Worm (Caenorhabditis elegans): Measurements from ENCODE around the gene fbxa-219.

Gene fbxa-219

ce11 chrIII:2313985-2314494 lies 22.8 kb downstream of the fbxa-219 start, which contains the start of the genes fbxa-66 and iffb-1 (continued):
- no peak for TF ChIP-seq lsy-27 (tag; optimal IDR thresholded peaks at IDR 0.05; ENCODE audit: borderline replicate concordance, insufficient read depth)
- TF ChIP-seq F33H1.4 (GFP tag; IDR thresholded peaks at IDR 0.05): no peak
- TF ChIP-seq ztf-28 (GFP tag; IDR thresholded peaks at IDR 0.05): no peak
- TF ChIP-seq snpc-1.3 (tag; optimal IDR thresholded peaks at IDR 0.05; ENCODE audit: insufficient read depth): no peak

DNA sequence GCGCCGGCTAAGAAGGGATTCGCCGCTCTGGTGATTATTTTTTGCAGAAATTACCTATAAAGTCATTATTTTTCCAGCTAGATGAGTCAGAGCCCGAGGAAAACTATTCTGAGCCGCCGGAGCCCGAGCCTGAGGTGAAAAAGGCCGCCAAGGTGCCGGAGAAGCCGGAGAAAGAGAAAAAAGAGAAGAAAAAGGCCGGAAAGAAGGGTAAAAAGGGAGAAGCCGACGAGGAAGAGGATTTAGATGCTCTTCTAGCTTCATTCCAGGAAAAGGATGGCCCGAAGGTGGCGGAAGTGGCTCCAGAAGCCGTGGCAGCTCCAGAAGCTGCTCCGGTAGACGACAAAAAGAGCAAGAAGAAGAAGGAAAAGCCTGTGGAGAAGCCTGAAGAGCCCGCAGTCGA lies 23.5 kb downstream of the fbxa-219 start:
- TF ChIP-seq nhr-179 (tag; optimal IDR thresholded peaks at IDR 0.05) (no peak), die-1 (tag; optimal IDR thresholded peaks at IDR 0.05) (no peak), egrh-3 (GFP tag; IDR thresholded peaks at IDR 0.05) (peak; percentile 63), ets-4 (GFP tag; optimal IDR thresholded peaks at IDR 0.05) (no peak), nhr-27 (tag; optimal IDR thresholded peaks at IDR 0.05) (no peak), zfh-2 (GFP tag; conservative IDR thresholded peaks at IDR 0.05) (peak; percentile 78)

ce11 chrIII:2316439-2316838 lies 25.2 kb downstream of the fbxa-219 start:
- TF ChIP-seq mes-4 (tag; optimal IDR thresholded peaks at IDR 0.05) (no peak), egrh-3 (GFP tag; IDR thresholded peaks at IDR 0.05) (peak; percentile 68; the same call in 1 of the 2 replicates)

- TF ChIP-seq lsl-1 (GFP tag; optimal IDR thresholded peaks at IDR 0.05): no peak
- TF ChIP-seq attf-6 (GFP tag; IDR thresholded peaks at IDR 0.05): no peak
- TF ChIP-seq egrh-3 (GFP tag; IDR thresholded peaks at IDR 0.05): no peak
- no peak for TF ChIP-seq B0019.2 (GFP tag; conservative IDR thresholded peaks at IDR 0.05)
- TF ChIP-seq zim-3 (tag; optimal IDR thresholded peaks at IDR 0.05): no peak
Observed at ce11 chrIII:2324703-2325102, 33.5 kb downstream of the fbxa-219 start.

DNA sequence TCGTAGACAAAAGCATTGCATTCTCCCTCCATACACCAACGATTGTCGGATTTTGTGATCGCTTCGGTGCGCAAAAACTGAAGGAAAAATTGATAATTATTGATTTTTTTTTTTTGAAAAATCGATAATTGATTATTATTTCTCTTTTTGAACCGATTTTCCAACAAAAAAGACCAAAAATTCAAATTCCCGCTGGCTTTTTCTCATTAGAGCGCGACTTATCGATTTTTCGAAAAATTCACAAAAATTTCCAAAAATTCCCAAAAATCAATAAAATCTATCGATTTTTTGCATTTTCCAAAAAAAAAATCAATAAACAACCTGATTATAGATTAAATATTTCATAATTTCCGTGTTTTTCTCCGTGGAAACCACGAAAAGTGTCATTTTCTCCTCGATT lies 37.4 kb downstream of the fbxa-219 start:
- TF ChIP-seq C17E4.6 (GFP tag; IDR thresholded peaks at IDR 0.05): no peak
- no peak for TF ChIP-seq K11D2.4 (GFP tag; IDR thresholded peaks at IDR 0.05)

DNA sequence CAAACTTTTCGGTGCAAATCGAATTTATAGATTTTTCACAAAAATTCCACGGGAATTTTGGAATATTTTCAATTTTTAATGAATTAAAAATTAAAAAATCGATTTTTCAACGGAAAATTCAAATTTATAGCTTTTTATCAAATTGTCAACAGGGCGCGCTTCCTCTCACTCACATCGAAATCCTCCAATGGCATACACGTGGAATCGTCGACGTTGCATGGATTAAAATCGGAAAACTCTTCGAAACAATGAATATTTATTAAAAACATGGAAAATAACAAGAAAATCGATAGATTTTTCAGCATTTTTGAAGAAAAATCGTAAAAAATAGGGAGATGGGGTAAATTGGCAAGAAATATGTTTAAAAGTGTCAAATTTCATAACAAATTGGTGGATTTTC lies 38.1 kb downstream of the fbxa-219 start, which contains the start of gene Y54F10BM.12:
TSS of gene Y54F10BM.12 (minus strand) at position 344 of the 400 bp plus-strand sequence.
- TF ChIP-seq attf-3 (GFP tag; conservative IDR thresholded peaks at IDR 0.05) (no peak), ceh-58 (GFP tag; IDR thresholded peaks at IDR 0.05) (no peak), athp-1 (tag; optimal IDR thresholded peaks at IDR 0.05) (no peak)

DNA sequence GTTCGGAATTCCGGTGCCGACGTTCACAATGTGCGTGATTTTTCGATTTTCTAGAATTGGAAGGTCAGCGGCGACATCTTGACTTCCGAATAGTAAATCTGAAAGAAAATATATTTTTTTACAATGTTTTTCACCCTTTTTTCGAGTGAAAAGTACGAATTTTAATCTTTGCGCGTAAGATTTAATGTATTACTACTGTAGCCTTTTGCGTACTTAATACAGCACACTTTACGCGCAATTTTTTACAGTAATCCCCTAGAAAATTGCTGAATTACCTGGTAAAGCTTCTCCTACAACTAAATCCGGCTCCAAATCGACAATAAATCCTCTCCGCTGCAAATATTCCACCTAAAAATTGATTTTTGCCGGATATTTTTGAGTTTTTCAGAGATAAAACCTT lies 39.2 kb downstream of the fbxa-219 start:
- TF ChIP-seq efl-1 (GFP tag; optimal IDR thresholded peaks at IDR 0.05) (no peak), ceh-40 (GFP tag; IDR thresholded peaks at IDR 0.05) (no peak), mcd-1 (GFP tag; IDR thresholded peaks at IDR 0.05) (peak; percentile 29; the same call in 1 of the 2 replicates), chd-7 (tag; optimal IDR thresholded peaks at IDR 0.05) (no peak), lsl-1 (GFP tag; optimal IDR thresholded peaks at IDR 0.05) (peak; percentile 77), madf-6 (GFP tag; IDR thresholded peaks at IDR 0.05) (peak; percentile 12; the same call in 1 of the 2 replicates), hmg-20 (GFP tag; IDR thresholded peaks at IDR 0.05) (no peak), athp-1 (tag; optimal IDR thresholded peaks at IDR 0.05) (no peak), rcor-1 (GFP tag; IDR thresholded peaks at IDR 0.05) (no peak), Y56A3A.18 (GFP tag; IDR thresholded peaks at IDR 0.05) (no peak), mel-28 (tag; optimal IDR thresholded peaks at IDR 0.05; ENCODE audit: borderline replicate concordance) (no peak), F33H1.4 (GFP tag; IDR thresholded peaks at IDR 0.05) (peak; percentile 27; the same call in 1 of the 2 replicates), F57C9.4 (tag; optimal IDR thresholded peaks at IDR 0.05) (no peak), ztf-18 (tag; optimal IDR thresholded peaks at IDR 0.05) (no peak), ZK185.1 (tag; optimal IDR thresholded peaks at IDR 0.05; ENCODE audit: poor library complexity, severe bottlenecking) (no peak), snpc-4 (GFP tag; optimal IDR thresholded peaks at IDR 0.05) (no peak), snpc-4 (tag; optimal IDR thresholded peaks at IDR 0.05) (no peak), tbx-9 (tag; optimal IDR thresholded peaks at IDR 0.05; ENCODE audit: borderline replicate concordance) (no peak)

Data from whole organism, young adult.